Worm (Caenorhabditis elegans) whole organism, young adult: Measurements from ENCODE around the gene Y76B12C.3.

Experiments used
- F22D6.2 ChIP-seq: sonication (generic microtip); optimal IDR thresholded peaks from 2 replicates; lab custom pipeline; 2016; ENCODE audit warnings: mild to moderate bottlenecking, missing genetic modification characterization, missing compliant biosample characterization
- F39B2.1 ChIP-seq: fragments of 200-800 bp; sonication (Bioruptor generic); IDR thresholded peaks from 2 replicates; pipeline ENCODE4 v1.3.6; 2022; ENCODE audit warnings: missing genetic modification reagents, missing genetic modification characterization, missing compliant biosample characterization
- athp-1 ChIP-seq: sonication (generic microtip); optimal IDR thresholded peaks from 2 replicates; lab custom pipeline; 2017; ENCODE audit warnings: mild to moderate bottlenecking, missing genetic modification characterization, missing compliant biosample characterization
- attf-6 ChIP-seq: fragments of 200-800 bp; sonication (Bioruptor generic); IDR thresholded peaks from 2 replicates; pipeline ENCODE4 v1.3.6; 2022; ENCODE audit warnings: missing genetic modification reagents, missing genetic modification characterization, missing compliant biosample characterization
- him-1 ChIP-seq: sonication (generic microtip); optimal IDR thresholded peaks from 2 replicates; lab custom pipeline; 2016; ENCODE audit warnings: missing genotype, missing genetic modification reagents, missing genetic modification characterization, missing compliant biosample characterization
- lin-40 ChIP-seq: sonication (generic microtip); optimal IDR thresholded peaks from 2 replicates; lab custom pipeline; 2016; ENCODE audit warnings: missing genetic modification characterization, mild to moderate bottlenecking, missing compliant biosample characterization, missing genotype, missing genetic modification reagents
- nfya-1 ChIP-seq: sonication (generic microtip); optimal IDR thresholded peaks from 2 replicates; lab custom pipeline; 2017; ENCODE audit warnings: antibody characterized with exemption, missing compliant biosample characterization, missing genetic modification characterization, borderline replicate concordance; ENCODE audit not compliant: insufficient read depth
- nhr-179 ChIP-seq: sonication (generic microtip); optimal IDR thresholded peaks from 2 replicates; lab custom pipeline; 2016; ENCODE audit warnings: mild to moderate bottlenecking, missing genetic modification characterization, missing compliant biosample characterization
- rpc-1 ChIP-seq, 2 experiments: fragments of 150-350 bp in 1 of 2; sonication (generic microtip) in 1 of 2; optimal IDR thresholded peaks; 2 replicates each; lab custom pipeline; 2014 to 2018; ENCODE audit warnings: missing biosample characterization in 1 of 2, missing genetic modification characterization in 1 of 2, missing genetic modification reagents in 1 of 2, missing genotype in 1 of 2
- sea-2 ChIP-seq: fragments of 200-800 bp; sonication (Bioruptor generic); IDR thresholded peaks from 2 replicates; pipeline ENCODE4 v1.3.6; 2022; ENCODE audit warnings: missing genetic modification characterization, missing compliant biosample characterization
- somi-1 ChIP-seq: fragments of 200-800 bp; sonication (Bioruptor generic); optimal IDR thresholded peaks from 2 replicates; lab custom pipeline; 2018; ENCODE audit warnings: mild to moderate bottlenecking, missing genetic modification characterization, missing compliant biosample characterization
- tbx-9 ChIP-seq: sonication (generic microtip); optimal IDR thresholded peaks from 2 replicates; lab custom pipeline; 2016; ENCODE audit warnings: borderline replicate concordance, missing genetic modification characterization, inconsistent platforms, missing compliant biosample characterization

- TF ChIP-seq nfya-1 (tag; lab: Kevin White, UChicago) (no peak), nhr-179 (tag; lab: Kevin White, UChicago) (no peak), sea-2 (GFP tag; lab: Robert Waterston, UW) (no peak), him-1 (tag; lab: Kevin White, UChicago) (no peak), lin-40 (tag; lab: Kevin White, UChicago) (no peak), rpc-1 (optimal IDR thresholded peaks at IDR 0.05; lab: Kevin White, UChicago) (no peak), rpc-1 (tag; optimal IDR thresholded peaks at IDR 0.05; lab: Kevin White, UChicago) (no peak), F22D6.2 (no peak), F39B2.1 (GFP tag; lab: Robert Waterston, UW) (no peak), athp-1 (tag; lab: Kevin White, UChicago) (no peak), somi-1 (GFP tag; lab: Kevin White, UChicago) (no peak), attf-6 (GFP tag; lab: Robert Waterston, UW) (no peak), tbx-9 (tag; lab: Kevin White, UChicago) (no peak)
These were observed 49.3 kb upstream of the Y76B12C.3 start for ce11 chrIV:1924178-1924577.
